Fruit fly (Drosophila melanogaster): ENCODE results near the gene Ak3.

DNA sequence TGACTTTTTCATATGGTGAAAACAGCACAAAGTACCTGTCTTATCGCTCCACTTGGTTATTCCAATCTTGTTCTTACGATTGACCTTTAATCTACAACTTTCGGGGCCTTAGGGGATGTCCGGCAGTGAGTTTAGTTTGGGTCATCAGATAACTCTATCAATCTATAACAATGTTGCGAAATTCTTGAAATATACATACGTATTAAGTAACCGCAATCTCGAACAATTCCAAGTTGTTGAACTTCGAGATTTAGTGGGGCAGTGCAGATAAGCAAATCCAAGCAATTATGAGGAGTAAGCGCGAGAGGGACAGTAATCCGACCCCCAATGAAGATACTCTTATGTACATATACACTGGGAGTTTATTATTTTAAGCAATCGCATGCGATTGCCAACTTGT, 18.8 kb downstream of the Ak3 start:
- TF ChIP-seq Gug (GFP tag; IDR thresholded peaks at IDR 0.05) (no peak), salr (GFP tag; optimal IDR thresholded peaks at IDR 0.05) (no peak), spab (GFP tag; optimal IDR thresholded peaks at IDR 0.05) (no peak)

Measured in whole organism, prepupa.